Fruit fly (Drosophila melanogaster) whole organism, embryonic: ENCODE measurements around the gene ct.

ENCODE experiments used
- CG10274 ChIP-seq: fragments of 200-800 bp; sonication (Bioruptor generic); optimal IDR thresholded peaks from 3 replicates; lab custom pipeline; 2017; ENCODE audit warnings: missing biosample characterization, mild to moderate bottlenecking, missing genetic modification characterization
- CG10654 ChIP-seq: fragments of 200-800 bp; sonication (Bioruptor generic); optimal IDR thresholded peaks from 2 replicates; lab custom pipeline; 2016; ENCODE audit warnings: missing biosample characterization, missing genetic modification characterization
- CG12299 ChIP-seq: fragments of 200-800 bp; sonication (Bioruptor generic); optimal IDR thresholded peaks from 2 replicates; lab custom pipeline; 2018; ENCODE audit warnings: missing biosample characterization, mild to moderate bottlenecking, missing genetic modification characterization
- CG13287 ChIP-seq: fragments of 200-800 bp; sonication (Bioruptor generic); IDR thresholded peaks from 2 replicates; pipeline ENCODE4 v1.3.6; 2022; ENCODE audit warnings: missing biosample characterization, missing genetic modification characterization; ENCODE audit not compliant: partially characterized antibody
- CG14860 ChIP-seq: fragments of 200-800 bp; sonication (Bioruptor generic); IDR thresholded peaks from 3 replicates; pipeline ENCODE4 v1.3.6; 2022; ENCODE audit warnings: missing biosample characterization, missing genetic modification characterization; ENCODE audit not compliant: partially characterized antibody
- CG17328 ChIP-seq: fragments of 200-800 bp; sonication (Bioruptor generic); IDR thresholded peaks from 2 replicates; pipeline ENCODE4 v1.3.6; 2022; ENCODE audit warnings: missing biosample characterization, missing genetic modification characterization
- CG17361 ChIP-seq: fragments of 200-800 bp; sonication (Bioruptor generic); IDR thresholded peaks from 3 replicates; pipeline ENCODE4 v1.3.6; 2022; ENCODE audit warnings: missing biosample characterization, missing genetic modification characterization
- CG2116 ChIP-seq: fragments of 200-800 bp; sonication (Bioruptor generic); optimal IDR thresholded peaks from 3 replicates; lab custom pipeline; 2018; ENCODE audit warnings: missing biosample characterization, mild to moderate bottlenecking, missing genetic modification characterization
- CG2678 ChIP-seq: fragments of 200-800 bp; sonication (Bioruptor generic); optimal IDR thresholded peaks from 3 replicates; lab custom pipeline; 2019; ENCODE audit warnings: missing biosample characterization, mild to moderate bottlenecking, missing genetic modification characterization, moderate library complexity
- CG31365 ChIP-seq: fragments of 200-800 bp; sonication (Bioruptor generic); optimal IDR thresholded peaks from 2 replicates; lab custom pipeline; 2018; ENCODE audit warnings: missing biosample characterization, mild to moderate bottlenecking, missing genetic modification characterization
- CG32772 ChIP-seq: fragments of 200-800 bp; sonication (Bioruptor generic); IDR thresholded peaks from 2 replicates; pipeline ENCODE4 v1.3.6; 2022; ENCODE audit warnings: missing biosample characterization, missing genetic modification characterization
- CG3407 ChIP-seq: fragments of 200-800 bp; sonication (Bioruptor generic); optimal IDR thresholded peaks from 2 replicates; lab custom pipeline; 2018; ENCODE audit warnings: missing biosample characterization, mild to moderate bottlenecking, missing genetic modification characterization
- CG3726 ChIP-seq: fragments of 200-800 bp; sonication (Bioruptor generic); IDR thresholded peaks from 3 replicates; pipeline ENCODE4, ENCODE4 v1.3.6; 2022; ENCODE audit warnings: missing biosample characterization, missing genetic modification characterization
- CG4707 ChIP-seq: fragments of 200-800 bp; sonication (Bioruptor generic); optimal IDR thresholded peaks from 2 replicates; lab custom pipeline; 2018; ENCODE audit warnings: missing biosample characterization, mild to moderate bottlenecking, missing genetic modification characterization, moderate library complexity
- CG4854 ChIP-seq: fragments of 200-800 bp; sonication (Bioruptor generic); optimal IDR thresholded peaks from 2 replicates; lab custom pipeline; 2016; ENCODE audit warnings: missing biosample characterization, missing genetic modification characterization, inconsistent platforms
- CG7357 ChIP-seq: fragments of 200-800 bp; sonication (Bioruptor generic); IDR thresholded peaks from 3 replicates; pipeline ENCODE4 v1.3.6; 2022; ENCODE audit warnings: missing biosample characterization, missing genetic modification characterization
- CG7839 ChIP-seq: fragments of 200-800 bp; sonication (Bioruptor generic); optimal IDR thresholded peaks from 3 replicates; lab custom pipeline; 2018; ENCODE audit warnings: missing biosample characterization, mild to moderate bottlenecking, missing genetic modification characterization, moderate library complexity
- CG7987 ChIP-seq: fragments of 200-800 bp; sonication (Bioruptor generic); optimal IDR thresholded peaks from 2 replicates; lab custom pipeline; 2018; ENCODE audit warnings: missing biosample characterization, mild to moderate bottlenecking, missing genetic modification characterization, moderate library complexity
- CG8290 ChIP-seq, 3 experiments: fragments of 200-800 bp; sonication (Bioruptor generic); optimal IDR thresholded peaks; 2 replicates each; lab custom pipeline; 2016 to 2019; ENCODE audit warnings: missing biosample characterization in 3 of 3, missing genetic modification characterization in 3 of 3, mild to moderate bottlenecking in 2 of 3, moderate library complexity in 1 of 3
- CG8388 ChIP-seq: fragments of 200-800 bp; sonication (Bioruptor generic); optimal IDR thresholded peaks from 2 replicates; lab custom pipeline; 2019; ENCODE audit warnings: missing biosample characterization, mild to moderate bottlenecking, missing genetic modification characterization, moderate library complexity
- Chrac-16 ChIP-seq: fragments of 200-800 bp; sonication (Bioruptor generic); optimal IDR thresholded peaks from 3 replicates; lab custom pipeline; 2016; ENCODE audit warnings: missing biosample characterization, missing genetic modification characterization
- MESR4 ChIP-seq: fragments of 200-800 bp; sonication (Bioruptor generic); optimal IDR thresholded peaks from 2 replicates; lab custom pipeline; 2018; ENCODE audit warnings: missing biosample characterization, mild to moderate bottlenecking, missing genetic modification characterization, moderate library complexity
- Med ChIP-seq: fragments of 200-800 bp; sonication (Bioruptor generic); peaks from one replicate; lab custom pipeline; 2016; ENCODE audit warnings: missing biosample characterization, missing genetic modification characterization, mild to moderate bottlenecking, inconsistent platforms, moderate library complexity
- NfI ChIP-seq: fragments of 200-800 bp; sonication (Bioruptor generic); optimal IDR thresholded peaks from 3 replicates; lab custom pipeline; 2018; ENCODE audit warnings: missing biosample characterization, mild to moderate bottlenecking, missing genetic modification characterization, moderate library complexity
- Optix ChIP-seq: fragments of 200-800 bp; sonication (Bioruptor generic); IDR thresholded peaks from 3 replicates; pipeline ENCODE4 v1.3.6; 2022; ENCODE audit warnings: missing biosample characterization, missing genetic modification characterization
- Usf ChIP-seq: fragments of 200-800 bp; sonication (Bioruptor generic); optimal IDR thresholded peaks from 2 replicates; lab custom pipeline; 2017; ENCODE audit warnings: missing genotype, missing biosample characterization, missing genetic modification characterization
- abd-A ChIP-seq: fragments of 200-800 bp; sonication (Bioruptor generic); optimal IDR thresholded peaks from 3 replicates; lab custom pipeline; 2019; ENCODE audit warnings: missing biosample characterization, mild to moderate bottlenecking, missing genetic modification characterization, moderate library complexity
- al ChIP-seq: fragments of 200-800 bp; sonication (Bioruptor generic); IDR thresholded peaks from 2 replicates; pipeline ENCODE4 v1.3.6; 2022; ENCODE audit warnings: missing biosample characterization, missing genetic modification characterization
- bab2 ChIP-seq: fragments of 200-800 bp; sonication (Bioruptor generic); optimal IDR thresholded peaks from 2 replicates; lab custom pipeline; 2016; ENCODE audit warnings: missing biosample characterization, missing genetic modification characterization
- cg ChIP-seq: fragments of 200-800 bp; sonication (Bioruptor generic); optimal IDR thresholded peaks from 3 replicates; lab custom pipeline; 2019; ENCODE audit warnings: missing biosample characterization, mild to moderate bottlenecking, missing genetic modification characterization, moderate library complexity
- exex ChIP-seq: fragments of 200-800 bp; sonication (Bioruptor generic); optimal IDR thresholded peaks from 4 replicates; lab custom pipeline; 2018; ENCODE audit warnings: missing biosample characterization, mild to moderate bottlenecking, missing genetic modification characterization, moderate library complexity
- ken ChIP-seq: fragments of 200-800 bp; sonication (Bioruptor generic); IDR thresholded peaks from 3 replicates; pipeline ENCODE4 v1.3.6; 2022; ENCODE audit warnings: missing biosample characterization, missing genetic modification characterization
- klu ChIP-seq: fragments of 200-800 bp; sonication (Bioruptor generic); IDR thresholded peaks from 2 replicates; pipeline ENCODE4 v1.3.6; 2022; ENCODE audit warnings: missing biosample characterization, missing genetic modification characterization
- lab ChIP-seq: fragments of 200-800 bp; sonication (Bioruptor generic); optimal IDR thresholded peaks from 3 replicates; lab custom pipeline; 2017; ENCODE audit warnings: missing biosample characterization, missing genetic modification characterization, mild to moderate bottlenecking, moderate library complexity, missing genetic modification reagents
- onecut ChIP-seq: fragments of 200-800 bp; sonication (Bioruptor generic); IDR thresholded peaks from 2 replicates; pipeline ENCODE4 v1.3.6; 2022; ENCODE audit warnings: missing biosample characterization, missing genetic modification characterization
- pb ChIP-seq: fragments of 200-800 bp; sonication (Bioruptor generic); optimal IDR thresholded peaks from 3 replicates; lab custom pipeline; 2016; ENCODE audit warnings: missing biosample characterization, missing genetic modification characterization
- pfk ChIP-seq: fragments of 200-800 bp; sonication (Bioruptor generic); optimal IDR thresholded peaks from 2 replicates; lab custom pipeline; 2018; ENCODE audit warnings: missing biosample characterization, mild to moderate bottlenecking, missing genetic modification characterization, moderate library complexity
- pnt ChIP-seq: fragments of 200-800 bp; sonication (Bioruptor generic); optimal IDR thresholded peaks from 3 replicates; lab custom pipeline; 2016; ENCODE audit warnings: missing biosample characterization, missing genetic modification characterization
- row ChIP-seq: fragments of 200-800 bp; sonication (Bioruptor generic); IDR thresholded peaks from 3 replicates; pipeline ENCODE4 v1.3.6; 2022; ENCODE audit warnings: missing biosample characterization, missing genetic modification characterization
- shn ChIP-seq: fragments of 200-800 bp; sonication (Bioruptor generic); optimal IDR thresholded peaks from 3 replicates; lab custom pipeline; 2016; ENCODE audit warnings: missing biosample characterization, missing genetic modification characterization
- sim ChIP-seq: fragments of 200-800 bp; sonication (Bioruptor generic); IDR thresholded peaks from 2 replicates; pipeline ENCODE4 v1.3.6; 2022; ENCODE audit warnings: missing biosample characterization, missing genetic modification characterization
- slou ChIP-seq: fragments of 200-800 bp; sonication (Bioruptor generic); optimal IDR thresholded peaks from 3 replicates; lab custom pipeline; 2016; ENCODE audit warnings: missing biosample characterization, missing genetic modification characterization
- tin ChIP-seq: fragments of 200-800 bp; sonication (Bioruptor generic); optimal IDR thresholded peaks from 3 replicates; lab custom pipeline; 2016; ENCODE audit warnings: missing biosample characterization, missing genetic modification characterization
- unc-4 ChIP-seq: fragments of 200-800 bp; sonication (Bioruptor generic); IDR thresholded peaks from 2 replicates; pipeline ENCODE4 v1.3.6; 2022; ENCODE audit warnings: missing biosample characterization, missing genetic modification characterization; ENCODE audit not compliant: partially characterized antibody
- zfh1 ChIP-seq: fragments of 200-800 bp; sonication (Bioruptor generic); IDR thresholded peaks from 3 replicates; pipeline ENCODE4 v1.3.6; 2022; ENCODE audit warnings: missing biosample characterization, missing genetic modification characterization

The ct gene

dm6 chrX:7702160-7702907 is 94.1 kb downstream of the ct start (continued):
- no peak for TF ChIP-seq CG14860 (GFP tag; lab: Robert Waterston, UW)
- peak; percentile 1 for TF ChIP-seq pfk (GFP tag; lab: Kevin White, UChicago)
- TF ChIP-seq CG10654 (GFP tag; lab: Kevin White, UChicago), result no peak
- peak; percentile 77 for TF ChIP-seq Med (GFP tag; lab: Kevin White, UChicago)
- no peak for TF ChIP-seq CG8388 (GFP tag; lab: Kevin White, UChicago)
- TF ChIP-seq Optix, result 0 out of 3 replicates have a peak, but pooled peaks have one; percentile 26
- TF ChIP-seq CG2116 (GFP tag; lab: Kevin White, UChicago), result no peak
- no peak for TF ChIP-seq unc-4
- peak; percentile 56 for TF ChIP-seq cg (GFP tag; lab: Kevin White, UChicago)

dm6 chrX:7703001-7703864 is 95.0 kb downstream of the ct start:
- TF ChIP-seq NfI (GFP tag; lab: Kevin White, UChicago) (peak; percentile 44), CG32772 (GFP tag; lab: Robert Waterston, UW) (peak; percentile 62), bab2 (GFP tag; lab: Kevin White, UChicago) (peak; percentile 95), CG10274 (GFP tag; lab: Kevin White, UChicago) (peak; percentile 38), row (GFP tag; lab: Robert Waterston, UW) (peak; percentile 91), tin (GFP tag; lab: Kevin White, UChicago) (peak; percentile 13), onecut (peak; percentile 59), CG4854 (GFP tag; lab: Kevin White, UChicago) (peak; percentile 21), al (GFP tag; lab: Robert Waterston, UW) (peak; percentile 44), CG7839 (peak; percentile 96), CG3726 (GFP tag; lab: Robert Waterston, UW) (peak; percentile 51; the same call in 1 of the 3 replicates), CG17361 (GFP tag; lab: Robert Waterston, UW) (peak; percentile 43; the same call in 1 of the 3 replicates), abd-A (tag; lab: Kevin White, UChicago) (peak; percentile 63), exex (tag; lab: Kevin White, UChicago) (peak; percentile 58), Chrac-16 (GFP tag; lab: Kevin White, UChicago) (peak; percentile 18), MESR4 (peak; percentile 9), CG4707 (peak; percentile 54), klu (GFP tag; lab: Robert Waterston, UW) (peak; percentile 45), CG7987 (peak; percentile 80), CG17328 (GFP tag; lab: Robert Waterston, UW) (peak; percentile 75), ken (GFP tag; lab: Robert Waterston, UW) (peak; percentile 85), shn (GFP tag; lab: Kevin White, UChicago) (peak; percentile 55), pb (GFP tag; lab: Kevin White, UChicago) (peak; percentile 87), CG12299 (tag; lab: Kevin White, UChicago) (peak; percentile 67), CG7357 (GFP tag; lab: Robert Waterston, UW) (peak; percentile 33; the same call in 2 of the 3 replicates), CG31365 (peak; percentile 56), CG2678 (peak; percentile 91), slou (GFP tag; lab: Kevin White, UChicago) (peak; percentile 81), zfh1 (GFP tag; lab: Robert Waterston, UW) (peak; percentile 79), pnt (peak; percentile 93), CG3407 (GFP tag; lab: Kevin White, UChicago) (peak; percentile 20), lab (peak; percentile 86), sim (peak; percentile 65; the same call in 1 of the 2 replicates), CG8290 (GFP tag; optimal IDR thresholded peaks at IDR 0.05; lab: Kevin White, UChicago) (peak; percentile 47), CG8290 (tag; optimal IDR thresholded peaks at IDR 0.05; lab: Kevin White, UChicago) (peak in 1 of 2 experiments; percentile 78), CG13287 (GFP tag; lab: Robert Waterston, UW) (peak; percentile 16; the same call in 1 of the 2 replicates), Usf (peak; percentile 68)
